Worm (Caenorhabditis elegans) whole organism, L4 larva: ENCODE results near the gene T23F11.6.

ENCODE experiments used
- Y105C5A.15 ChIP-seq: fragments of 200-800 bp; sonication (Bioruptor generic); IDR thresholded peaks from 2 replicates; pipeline ENCODE4 v1.3.6; 2022; ENCODE audit warnings: missing genetic modification characterization, missing compliant biosample characterization
- ZK337.2 ChIP-seq: fragments of 200-800 bp; sonication (Bioruptor generic); IDR thresholded peaks from 2 replicates; pipeline ENCODE4 v1.3.6; 2022; ENCODE audit warnings: missing genetic modification reagents, missing genetic modification characterization, missing compliant biosample characterization
- aha-1 ChIP-seq: fragments of 150-350 bp; peaks from one replicate; lab custom pipeline; 2014; ENCODE audit warnings: missing biosample characterization, missing genetic modification characterization
- ama-1 ChIP-seq: fragments of 150-350 bp; optimal IDR thresholded peaks from 2 replicates; lab custom pipeline; 2014; ENCODE audit warnings: inconsistent platforms, mixed read lengths
- attf-4 ChIP-seq: sonication (generic microtip); optimal IDR thresholded peaks from 3 replicates; lab custom pipeline; 2017; ENCODE audit warnings: missing biosample characterization, missing genetic modification characterization
- cey-2 ChIP-seq: sonication (generic microtip); optimal IDR thresholded peaks from 3 replicates; lab custom pipeline; 2017; ENCODE audit warnings: missing genetic modification characterization, mild to moderate bottlenecking, missing compliant biosample characterization, antibody characterized with exemption, borderline replicate concordance; ENCODE audit not compliant: insufficient read depth
- ctbp-1 ChIP-seq: fragments of 200-800 bp; sonication (Bioruptor generic); IDR thresholded peaks from 2 replicates; pipeline ENCODE4 v1.3.6; 2022; ENCODE audit warnings: missing genetic modification reagents, missing genetic modification characterization, missing compliant biosample characterization
- daf-16 ChIP-seq, 3 experiments: sonication (generic microtip); optimal IDR thresholded peaks; 2 replicates each; lab custom pipeline; 2016 to 2017; ENCODE audit warnings: missing genetic modification characterization in 3 of 3, missing genetic modification reagents in 3 of 3, mild to moderate bottlenecking in 2 of 3, missing compliant biosample characterization in 2 of 3, missing biosample characterization in 1 of 3, moderate library complexity in 1 of 3
- dmd-9 ChIP-seq: fragments of 200-800 bp; sonication (Bioruptor generic); IDR thresholded peaks from 2 replicates; pipeline ENCODE4 v1.3.6; 2022; ENCODE audit warnings: missing genetic modification reagents, missing genetic modification characterization, missing compliant biosample characterization
- dpl-1 ChIP-seq: fragments of 150-350 bp; optimal IDR thresholded peaks from 2 replicates; lab custom pipeline; 2014; ENCODE audit warnings: missing biosample characterization, missing genetic modification reagents, missing genetic modification characterization
- fkh-10 ChIP-seq: fragments of 150-350 bp; optimal IDR thresholded peaks from 2 replicates; lab custom pipeline; 2014; ENCODE audit warnings: missing biosample characterization, missing genetic modification reagents, missing genetic modification characterization
- fos-1 ChIP-seq: fragments of 150-350 bp; optimal IDR thresholded peaks from 2 replicates; lab custom pipeline; 2014; ENCODE audit warnings: missing biosample characterization, missing genetic modification characterization
- hif-1 ChIP-seq, 2 experiments: sonication (generic microtip); optimal IDR thresholded peaks; 2 replicates each; lab custom pipeline; 2016 to 2017; ENCODE audit warnings: missing compliant biosample characterization in 2 of 2, missing genetic modification characterization in 2 of 2, missing genetic modification reagents in 2 of 2, missing genotype in 2 of 2, mild to moderate bottlenecking in 1 of 2
- hlh-30 ChIP-seq: sonication (generic microtip); optimal IDR thresholded peaks from 2 replicates; lab custom pipeline; 2017; ENCODE audit warnings: antibody characterized with exemption, mild to moderate bottlenecking, missing genetic modification characterization, missing compliant biosample characterization; ENCODE audit not compliant: insufficient read depth
- lin-15B ChIP-seq: fragments of 150-350 bp; sonication (generic microtip); optimal IDR thresholded peaks from 3 replicates; lab custom pipeline; 2014; ENCODE audit warnings: missing biosample characterization, missing genetic modification characterization
- lin-39 ChIP-seq: fragments of 150-350 bp; optimal IDR thresholded peaks from 2 replicates; lab custom pipeline; 2014; ENCODE audit warnings: missing biosample characterization, missing genetic modification reagents, missing genetic modification characterization
- lir-3 ChIP-seq: sonication (generic microtip); optimal IDR thresholded peaks from 2 replicates; lab custom pipeline; 2016; ENCODE audit warnings: mild to moderate bottlenecking, missing genetic modification characterization, missing compliant biosample characterization
- madf-9 ChIP-seq: fragments of 200-800 bp; sonication (Bioruptor generic); conservative IDR thresholded peaks from 2 replicates; pipeline ENCODE4 v1.3.6; 2022; ENCODE audit warnings: missing genetic modification reagents, missing genetic modification characterization, missing compliant biosample characterization
- mep-1 ChIP-seq: fragments of 150-350 bp; sonication (generic microtip); optimal IDR thresholded peaks from 3 replicates; lab custom pipeline; 2014; ENCODE audit warnings: missing biosample characterization, missing genetic modification characterization
- mes-2 ChIP-seq: sonication (generic microtip); optimal IDR thresholded peaks from 2 replicates; lab custom pipeline; 2016; ENCODE audit warnings: missing genotype, mild to moderate bottlenecking, missing genetic modification characterization, missing compliant biosample characterization; ENCODE audit not compliant: poor library complexity, severe bottlenecking
- mxl-2 ChIP-seq: fragments of 200-800 bp; sonication (Bioruptor generic); conservative IDR thresholded peaks from 2 replicates; pipeline ENCODE4 v1.3.6; 2022; ENCODE audit warnings: missing genetic modification reagents, missing genetic modification characterization, missing compliant biosample characterization
- mxl-3 ChIP-seq: fragments of 200-800 bp; sonication (Bioruptor generic); optimal IDR thresholded peaks from 2 replicates; lab custom pipeline; 2018; ENCODE audit warnings: mild to moderate bottlenecking, missing genetic modification characterization, missing compliant biosample characterization
- nhr-102 ChIP-seq: sonication (generic microtip); optimal IDR thresholded peaks from 2 replicates; lab custom pipeline; 2016; ENCODE audit warnings: mild to moderate bottlenecking, missing genetic modification characterization, moderate library complexity, missing compliant biosample characterization
- nhr-11 ChIP-seq: fragments of 150-350 bp; optimal IDR thresholded peaks from 2 replicates; lab custom pipeline; 2014; ENCODE audit warnings: missing biosample characterization, missing genetic modification characterization
- nhr-6 ChIP-seq: fragments of 150-350 bp; optimal IDR thresholded peaks from 2 replicates; lab custom pipeline; 2014; ENCODE audit warnings: missing biosample characterization, missing genetic modification characterization
- pqm-1 ChIP-seq: sonication (generic microtip); optimal IDR thresholded peaks from 2 replicates; lab custom pipeline; 2017; ENCODE audit warnings: missing biosample characterization, missing genetic modification characterization
- rbr-2 ChIP-seq: sonication (generic microtip); optimal IDR thresholded peaks from 2 replicates; lab custom pipeline; 2016; ENCODE audit warnings: missing genotype, missing genetic modification characterization, missing compliant biosample characterization
- saeg-2 ChIP-seq: fragments of 200-800 bp; sonication (Bioruptor generic); IDR thresholded peaks from 2 replicates; pipeline ENCODE4 v1.3.6; 2022; ENCODE audit warnings: missing genetic modification reagents, missing genetic modification characterization, missing compliant biosample characterization
- skn-1 ChIP-seq: fragments of 150-350 bp; optimal IDR thresholded peaks from 2 replicates; lab custom pipeline; 2014; ENCODE audit warnings: missing biosample characterization, missing genetic modification characterization
- unc-62 ChIP-seq, 3 experiments: fragments of 150-350 bp in 1 of 3; sonication (generic microtip); optimal IDR thresholded peaks in 2 of 3; peaks in 1 of 3; 1 replicate in 1 of 3; 2 replicates in 2 of 3; lab custom pipeline; 2014 to 2017; ENCODE audit warnings: missing biosample characterization in 3 of 3, missing genetic modification characterization in 3 of 3, missing genetic modification reagents in 3 of 3, missing genotype in 1 of 3
- ztf-7 ChIP-seq: fragments of 150-350 bp; optimal IDR thresholded peaks from 2 replicates; lab custom pipeline; 2014; ENCODE audit warnings: missing biosample characterization, missing genetic modification characterization

The T23F11.6 gene

ce11 chrIII:4687134-4687533 lies 39.4 kb upstream of the T23F11.6 start:
- TF ChIP-seq unc-62 (GFP tag; optimal IDR thresholded peaks at IDR 0.05 in 1 of 2; lab: Kevin White, UChicago): peak in 1 of 2 experiments; percentile 42
- no peak for TF ChIP-seq unc-62 (tag; optimal IDR thresholded peaks at IDR 0.05; lab: Kevin White, UChicago)
- peak in 1 of 2 experiments; percentile 15 for TF ChIP-seq hif-1 (tag; optimal IDR thresholded peaks at IDR 0.05; lab: Kevin White, UChicago)
- TF ChIP-seq nhr-11 (tag; lab: Kevin White, UChicago): peak; percentile 50
- TF ChIP-seq hlh-30 (tag; lab: Kevin White, UChicago): no peak
- peak in 1 of 2 experiments; percentile 87 for TF ChIP-seq daf-16 (GFP tag; optimal IDR thresholded peaks at IDR 0.05; lab: Kevin White, UChicago)
- TF ChIP-seq daf-16 (tag; optimal IDR thresholded peaks at IDR 0.05; lab: Kevin White, UChicago): no peak

DNA sequence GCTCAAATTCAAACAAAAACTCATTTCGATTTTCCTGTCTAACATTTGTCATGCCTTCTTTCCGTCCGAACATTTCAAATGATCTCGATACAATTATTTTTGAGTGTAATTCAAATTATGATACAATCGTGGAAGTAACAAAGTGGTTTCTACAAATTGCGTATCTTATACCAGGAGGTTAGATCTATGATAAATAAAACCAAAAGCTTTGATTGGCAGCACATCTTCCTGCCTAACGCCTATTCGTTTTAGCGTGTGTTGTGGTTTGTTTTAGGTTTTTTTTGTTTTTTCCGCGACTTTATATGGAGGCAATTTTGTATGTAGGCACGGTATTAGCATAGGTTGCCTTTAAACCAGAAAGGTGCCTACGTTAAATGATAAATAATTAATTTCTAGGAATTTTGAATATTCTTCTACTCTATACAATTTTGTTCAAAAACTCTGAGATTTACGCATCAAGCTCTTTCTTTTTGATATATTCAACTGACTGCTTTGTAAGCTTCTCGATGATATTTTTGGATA lies 32.3 kb upstream of the T23F11.6 start, which contains the start of gene srg-11:
Gene srg-11, plus strand, starts transcription at position 51 of the 522 bp plus-strand sequence.
- TF ChIP-seq madf-9 (GFP tag; lab: Robert Waterston, UW) (no peak), mxl-2 (GFP tag; lab: Robert Waterston, UW) (no peak), fos-1 (no peak), lir-3 (no peak), aha-1 (tag; lab: Kevin White, UChicago) (peak; percentile 97), ZK337.2 (GFP tag; lab: Robert Waterston, UW) (no peak)

DNA sequence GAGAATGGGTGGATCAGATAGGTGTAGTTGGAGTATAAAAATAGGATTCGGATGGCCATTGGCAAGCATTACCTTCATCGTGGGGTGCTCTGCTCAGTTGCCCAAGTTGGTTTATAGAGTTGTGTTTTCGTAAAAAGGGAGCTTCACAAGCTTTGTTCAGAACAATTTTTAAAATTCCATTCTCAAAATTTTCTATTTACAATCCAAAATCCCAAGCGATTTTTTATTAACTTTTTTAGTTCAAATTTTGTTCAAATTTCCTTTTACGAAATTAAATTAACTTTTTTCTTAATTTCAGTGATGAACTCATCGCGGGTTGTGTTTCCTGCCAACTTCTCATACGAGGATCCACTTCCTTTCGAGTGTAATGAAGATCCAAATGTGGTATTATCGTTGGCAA lies 29.7 kb upstream of the T23F11.6 start, which contains the start of gene srg-10:
Gene srg-10, plus strand, starts transcription at position 301 of the 400 bp plus-strand sequence.
- no peak for TF ChIP-seq nhr-6 (tag; lab: Kevin White, UChicago)
- no peak for TF ChIP-seq nhr-11 (tag; lab: Kevin White, UChicago)
- TF ChIP-seq Y105C5A.15 (GFP tag; lab: Robert Waterston, UW): no peak
- TF ChIP-seq unc-62 (GFP tag; optimal IDR thresholded peaks at IDR 0.05 in 1 of 2; lab: Kevin White, UChicago): no peak
- no peak for TF ChIP-seq unc-62 (tag; optimal IDR thresholded peaks at IDR 0.05; lab: Kevin White, UChicago)
- no peak for TF ChIP-seq ctbp-1 (GFP tag; lab: Robert Waterston, UW)
- no peak for TF ChIP-seq mxl-3
- TF ChIP-seq ama-1 (lab: Kevin White, UChicago): no peak
- TF ChIP-seq, all 104 proteins: peak for 0

- no peak for TF ChIP-seq rbr-2 (tag; lab: Kevin White, UChicago)
- no peak for TF ChIP-seq attf-4
- TF ChIP-seq cey-2 (tag; lab: Kevin White, UChicago): no peak
- no peak for TF ChIP-seq lin-15B (tag; lab: Kevin White, UChicago)
- TF ChIP-seq pqm-1 (tag; lab: Kevin White, UChicago): no peak
- TF ChIP-seq ctbp-1 (GFP tag; lab: Robert Waterston, UW): no peak
- TF ChIP-seq nhr-102 (tag; lab: Kevin White, UChicago): no peak
- no peak for TF ChIP-seq mes-2
- no peak for TF ChIP-seq skn-1 (tag; lab: Kevin White, UChicago)
- no peak for TF ChIP-seq dmd-9 (GFP tag; lab: Robert Waterston, UW)
- TF ChIP-seq ztf-7 (tag; lab: Kevin White, UChicago): no peak
- TF ChIP-seq fkh-10 (GFP tag; lab: Kevin White, UChicago): no peak
- no peak for TF ChIP-seq hif-1 (tag; optimal IDR thresholded peaks at IDR 0.05; lab: Kevin White, UChicago)
- no peak for TF ChIP-seq saeg-2 (GFP tag; lab: Robert Waterston, UW)
- no peak for TF ChIP-seq mep-1 (tag; lab: Kevin White, UChicago)
- TF ChIP-seq dpl-1: no peak
- TF ChIP-seq, all 104 proteins: peak for 0
These were observed 24.2 kb upstream of the T23F11.6 start, which contains the start of gene srg-13 for ce11 chrIII:4671949-4672348. Gene srg-13 (plus strand): TSS chrIII:4672249.

DNA sequence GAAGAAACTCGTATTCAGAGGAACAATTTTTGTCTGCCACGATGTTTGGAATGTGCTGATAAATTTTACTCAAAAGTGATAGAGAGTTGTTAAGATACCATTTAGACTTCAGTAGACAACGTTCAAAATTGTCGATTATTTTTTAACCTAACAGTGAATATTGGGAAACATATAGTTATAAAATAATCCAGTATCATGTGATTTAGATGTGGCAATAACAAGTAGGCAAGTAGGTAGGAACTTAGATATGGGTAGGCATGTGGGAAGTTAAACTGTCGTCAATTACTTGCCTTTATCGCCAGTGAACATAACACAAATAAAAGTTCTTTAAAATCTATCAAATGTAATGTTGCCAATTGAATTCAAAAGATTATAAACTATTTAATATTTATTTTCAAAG lies 23.8 kb upstream of the T23F11.6 start, which contains the start of gene T23F11.11:
Gene T23F11.11, minus strand, starts transcription at position 101 of the 400 bp plus-strand sequence.
- TF ChIP-seq pqm-1 (tag; lab: Kevin White, UChicago): peak; percentile 5
- TF ChIP-seq lin-39 (tag; lab: Kevin White, UChicago): no peak
